Fruit fly (Drosophila melanogaster): ENCODE results near the gene PRY.
"Not testable (repeated sequence)": the region's sequence is repeated elsewhere in the genome, so short reads cannot be mapped to it uniquely, and the experiment has no call there.

DNA sequence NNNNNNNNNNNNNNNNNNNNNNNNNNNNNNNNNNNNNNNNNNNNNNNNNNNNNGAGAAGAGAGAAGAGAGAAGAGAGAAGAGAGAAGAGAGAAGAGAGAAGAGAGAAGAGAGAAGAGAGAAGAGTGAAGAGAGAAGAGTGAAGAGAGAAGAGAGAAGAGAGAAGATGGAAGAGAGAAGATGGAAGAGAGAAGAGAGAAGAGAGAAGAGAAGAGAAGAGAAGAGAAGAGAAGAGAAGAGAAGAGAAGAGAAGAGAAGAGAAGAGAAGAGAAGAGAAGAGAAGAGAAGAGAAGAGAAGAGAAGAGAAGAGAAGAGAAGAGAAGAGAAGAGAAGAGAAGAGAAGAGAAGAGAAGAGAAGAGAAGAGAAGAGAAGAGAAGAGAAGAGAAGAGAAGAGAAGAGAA, 67.7 kb downstream of the PRY start:
- not testable (repeated sequence) for TF ChIP-seq CG8478 (optimal IDR thresholded peaks at IDR 0.05); Dll (optimal IDR thresholded peaks at IDR 0.05); EcR (GFP tag; optimal IDR thresholded peaks at IDR 0.05)
- TF ChIP-seq pan (optimal IDR thresholded peaks at IDR 0.05) = peak; percentile 93
